Fruit fly (Drosophila melanogaster) whole organism, embryonic: ENCODE measurements around the gene CG13408.

ENCODE experiments used
- ATbp ChIP-seq: fragments of 200-800 bp; sonication (Bioruptor generic); optimal IDR thresholded peaks from 2 replicates; lab custom pipeline; 2017; ENCODE audit warnings: missing biosample characterization, mild to moderate bottlenecking, missing genetic modification characterization, missing genetic modification reagents
- Atf3 ChIP-seq: fragments of 200-800 bp; sonication (Bioruptor generic); optimal IDR thresholded peaks from 3 replicates; lab custom pipeline; 2016; ENCODE audit warnings: missing biosample characterization, missing genetic modification characterization
- Atf6 ChIP-seq: fragments of 200-800 bp; sonication (Bioruptor generic); IDR thresholded peaks from 2 replicates; pipeline ENCODE4 v1.3.6; 2022; ENCODE audit warnings: missing biosample characterization, missing genetic modification characterization
- BEAF-32 ChIP-seq: fragments of 200-800 bp; sonication (Bioruptor generic); optimal IDR thresholded peaks from 3 replicates; lab custom pipeline; 2017; ENCODE audit warnings: missing biosample characterization, missing genetic modification characterization, mild to moderate bottlenecking, moderate library complexity, missing genetic modification reagents
- CG10565 ChIP-seq: fragments of 200-800 bp; sonication (Bioruptor generic); optimal IDR thresholded peaks from 3 replicates; lab custom pipeline; 2016; ENCODE audit warnings: missing biosample characterization, mild to moderate bottlenecking, missing genetic modification characterization
- CG11093 ChIP-seq: fragments of 200-800 bp; sonication (Bioruptor generic); IDR thresholded peaks from 3 replicates; pipeline ENCODE4 v1.3.6; 2022; ENCODE audit warnings: missing biosample characterization, missing genetic modification characterization
- CG12236 ChIP-seq: fragments of 200-800 bp; sonication (Bioruptor generic); optimal IDR thresholded peaks from 2 replicates; lab custom pipeline; 2016; ENCODE audit warnings: missing biosample characterization, missing genetic modification characterization
- CG12769 ChIP-seq: fragments of 200-800 bp; sonication (Bioruptor generic); optimal IDR thresholded peaks from 2 replicates; lab custom pipeline; 2019; ENCODE audit warnings: missing biosample characterization, mild to moderate bottlenecking, missing genetic modification characterization, moderate library complexity
- CG14965 ChIP-seq: fragments of 200-800 bp; sonication (Bioruptor generic); optimal IDR thresholded peaks from 2 replicates; lab custom pipeline; 2016; ENCODE audit warnings: missing biosample characterization, missing genetic modification characterization, borderline replicate concordance
- CG1529 ChIP-seq: fragments of 200-800 bp; sonication (Bioruptor generic); optimal IDR thresholded peaks from 3 replicates; lab custom pipeline; 2018; ENCODE audit warnings: missing biosample characterization, missing genetic modification characterization
- CG15601 ChIP-seq: fragments of 200-800 bp; sonication (Bioruptor generic); optimal IDR thresholded peaks from 3 replicates; lab custom pipeline; 2019; ENCODE audit warnings: missing biosample characterization, mild to moderate bottlenecking, missing genetic modification characterization, moderate library complexity
- CG16813 ChIP-seq: fragments of 200-800 bp; sonication (Bioruptor generic); IDR thresholded peaks from 3 replicates; pipeline ENCODE4 v1.3.6; 2022; ENCODE audit warnings: missing biosample characterization, missing genetic modification characterization; ENCODE audit not compliant: partially characterized antibody
- CG17186 ChIP-seq: fragments of 200-800 bp; sonication (Bioruptor generic); optimal IDR thresholded peaks from 3 replicates; lab custom pipeline; 2017; ENCODE audit warnings: missing biosample characterization, missing genetic modification reagents, missing genetic modification characterization
- CG17361 ChIP-seq: fragments of 200-800 bp; sonication (Bioruptor generic); IDR thresholded peaks from 3 replicates; pipeline ENCODE4 v1.3.6; 2022; ENCODE audit warnings: missing biosample characterization, missing genetic modification characterization
- CG2202 ChIP-seq: fragments of 200-800 bp; sonication (Bioruptor generic); optimal IDR thresholded peaks from 2 replicates; lab custom pipeline; 2018; ENCODE audit warnings: missing biosample characterization, mild to moderate bottlenecking, missing genetic modification characterization
- CG30403 ChIP-seq: fragments of 200-800 bp; sonication (Bioruptor generic); optimal IDR thresholded peaks from 3 replicates; lab custom pipeline; 2016; ENCODE audit warnings: missing biosample characterization, missing genetic modification characterization
- CG30431 ChIP-seq: fragments of 200-800 bp; sonication (Bioruptor generic); optimal IDR thresholded peaks from 2 replicates; lab custom pipeline; 2017; ENCODE audit warnings: missing biosample characterization, missing genetic modification characterization
- CG32532 ChIP-seq: fragments of 200-800 bp; sonication (Bioruptor generic); IDR thresholded peaks from 2 replicates; pipeline ENCODE4 v1.3.6; 2022; ENCODE audit warnings: missing biosample characterization, missing genetic modification characterization
- CG7271 ChIP-seq: fragments of 200-800 bp; sonication (Bioruptor generic); optimal IDR thresholded peaks from 2 replicates; lab custom pipeline; 2018; ENCODE audit warnings: missing biosample characterization, mild to moderate bottlenecking, missing genetic modification characterization, moderate library complexity
- CG7928 ChIP-seq: fragments of 200-800 bp; sonication (Bioruptor generic); optimal IDR thresholded peaks from 2 replicates; lab custom pipeline; 2017; ENCODE audit warnings: missing biosample characterization, mild to moderate bottlenecking, missing genetic modification characterization
- CG9437 ChIP-seq: fragments of 200-800 bp; sonication (Bioruptor generic); optimal IDR thresholded peaks from 2 replicates; lab custom pipeline; 2018; ENCODE audit warnings: missing biosample characterization, mild to moderate bottlenecking, missing genetic modification characterization
- Camta ChIP-seq: fragments of 200-800 bp; sonication (Bioruptor generic); optimal IDR thresholded peaks from 2 replicates; lab custom pipeline; 2016; ENCODE audit warnings: missing biosample characterization, missing genetic modification characterization
- Chrac-16 ChIP-seq: fragments of 200-800 bp; sonication (Bioruptor generic); optimal IDR thresholded peaks from 3 replicates; lab custom pipeline; 2016; ENCODE audit warnings: missing biosample characterization, missing genetic modification characterization
- CkIIα-i1 ChIP-seq: fragments of 200-800 bp; sonication (Bioruptor generic); IDR thresholded peaks from 2 replicates; pipeline ENCODE4 v1.3.6; 2022; ENCODE audit warnings: missing biosample characterization, missing genetic modification characterization
- CoRest ChIP-seq: fragments of 200-800 bp; sonication (Bioruptor generic); optimal IDR thresholded peaks from 3 replicates; lab custom pipeline; 2018; ENCODE audit warnings: missing biosample characterization, mild to moderate bottlenecking, missing genetic modification characterization, moderate library complexity
- Hand ChIP-seq: fragments of 200-800 bp; sonication (Bioruptor generic); optimal IDR thresholded peaks from 2 replicates; lab custom pipeline; 2017; ENCODE audit warnings: mild to moderate bottlenecking, missing biosample characterization, missing genetic modification reagents, missing genetic modification characterization
- Hmx ChIP-seq: fragments of 200-800 bp; sonication (Bioruptor generic); optimal IDR thresholded peaks from 2 replicates; lab custom pipeline; 2016; ENCODE audit warnings: missing biosample characterization, missing genetic modification characterization
- Hr3 ChIP-seq: fragments of 200-800 bp; sonication (Bioruptor generic); optimal IDR thresholded peaks from 3 replicates; lab custom pipeline; 2016; ENCODE audit warnings: missing biosample characterization, missing genetic modification characterization
- MBD-R2 ChIP-seq: fragments of 200-800 bp; sonication (Bioruptor generic); IDR thresholded peaks from 2 replicates; pipeline ENCODE4 v1.3.6; 2022; ENCODE audit warnings: missing biosample characterization, missing genetic modification characterization
- Mad ChIP-seq: fragments of 200-800 bp; sonication (Bioruptor generic); optimal IDR thresholded peaks from 2 replicates; lab custom pipeline; 2016; ENCODE audit warnings: missing biosample characterization, missing genetic modification characterization
- Opbp ChIP-seq: fragments of 200-800 bp; sonication (Bioruptor generic); IDR thresholded peaks from 3 replicates; pipeline ENCODE4 v1.3.6; 2022; ENCODE audit warnings: missing biosample characterization, missing genetic modification characterization; ENCODE audit not compliant: partially characterized antibody
- Sin3A ChIP-seq: fragments of >200 bp; optimal IDR thresholded peaks from 2 replicates; lab custom pipeline; 2018
- ash1 ChIP-seq: fragments of 200-800 bp; sonication (Bioruptor generic); optimal IDR thresholded peaks from 2 replicates; lab custom pipeline; 2018; ENCODE audit warnings: missing biosample characterization, mild to moderate bottlenecking, missing genetic modification characterization
- cad ChIP-seq: fragments of >200 bp; optimal IDR thresholded peaks from 2 replicates; lab custom pipeline; 2017; ENCODE audit warnings: missing biosample characterization, missing genetic modification characterization
- chif ChIP-seq, 2 experiments: fragments of 200-800 bp; sonication (Bioruptor generic); optimal IDR thresholded peaks; 3 replicates each; lab custom pipeline; 2016; ENCODE audit warnings: missing biosample characterization in 2 of 2, missing genetic modification characterization in 2 of 2
- chm ChIP-seq: fragments of 200-800 bp; sonication (Bioruptor generic); IDR thresholded peaks from 2 replicates; pipeline ENCODE4 v1.3.6; 2022; ENCODE audit warnings: missing biosample characterization, missing genetic modification characterization
- eyg ChIP-seq: fragments of 200-800 bp; sonication (Bioruptor generic); optimal IDR thresholded peaks from 3 replicates; lab custom pipeline; 2016; ENCODE audit warnings: missing biosample characterization, missing genetic modification characterization
- grau ChIP-seq: fragments of 200-800 bp; optimal IDR thresholded peaks from 3 replicates; lab custom pipeline; 2019; ENCODE audit warnings: missing biosample characterization, mild to moderate bottlenecking, missing genetic modification characterization, moderate library complexity
- kay ChIP-seq: fragments of 200-800 bp; sonication (Bioruptor generic); optimal IDR thresholded peaks from 2 replicates; lab custom pipeline; 2016; ENCODE audit warnings: missing biosample characterization, missing genetic modification characterization
- nom ChIP-seq: fragments of 200-800 bp; sonication (Bioruptor generic); optimal IDR thresholded peaks from 2 replicates; lab custom pipeline; 2017; ENCODE audit warnings: missing biosample characterization, missing genetic modification characterization, mild to moderate bottlenecking, moderate library complexity, missing genetic modification reagents
- pnt ChIP-seq: fragments of 200-800 bp; sonication (Bioruptor generic); optimal IDR thresholded peaks from 3 replicates; lab custom pipeline; 2016; ENCODE audit warnings: missing biosample characterization, missing genetic modification characterization
- psq ChIP-seq: fragments of 200-800 bp; sonication (Bioruptor generic); optimal IDR thresholded peaks from 2 replicates; lab custom pipeline; 2017; ENCODE audit warnings: missing biosample characterization, missing genetic modification characterization
- sd ChIP-seq: fragments of 200-800 bp; sonication (Bioruptor generic); optimal IDR thresholded peaks from 3 replicates; lab custom pipeline; 2018; ENCODE audit warnings: missing biosample characterization, mild to moderate bottlenecking, missing genetic modification characterization, moderate library complexity
- sens-2 ChIP-seq: fragments of 200-800 bp; sonication (Bioruptor generic); IDR thresholded peaks from 2 replicates; pipeline ENCODE4 v1.3.6; 2022; ENCODE audit warnings: missing biosample characterization, missing genetic modification characterization
- shn ChIP-seq: fragments of 200-800 bp; sonication (Bioruptor generic); optimal IDR thresholded peaks from 3 replicates; lab custom pipeline; 2016; ENCODE audit warnings: missing biosample characterization, missing genetic modification characterization
- toy ChIP-seq: fragments of 200-800 bp; sonication (Bioruptor generic); IDR thresholded peaks from 2 replicates; pipeline ENCODE4 v1.3.6; 2022; ENCODE audit warnings: missing biosample characterization, missing genetic modification characterization
- trem ChIP-seq: fragments of 200-800 bp; optimal IDR thresholded peaks from 3 replicates; lab custom pipeline; 2019; ENCODE audit warnings: missing biosample characterization, mild to moderate bottlenecking, missing genetic modification characterization, moderate library complexity
- ttk ChIP-seq: fragments of 200-800 bp; sonication (Bioruptor generic); IDR thresholded peaks from 2 replicates; pipeline ENCODE4 v2.1.2; 2022; ENCODE audit warnings: missing biosample characterization, missing genetic modification characterization
- tup ChIP-seq: fragments of 200-800 bp; sonication (Bioruptor generic); optimal IDR thresholded peaks from 2 replicates; lab custom pipeline; 2016; ENCODE audit warnings: missing biosample characterization, mild to moderate bottlenecking, missing genetic modification characterization, moderate library complexity
- z ChIP-seq: fragments of 200-800 bp; sonication (Bioruptor generic); IDR thresholded peaks from 3 replicates; pipeline ENCODE4 v1.3.6; 2022; ENCODE audit warnings: missing biosample characterization, missing genetic modification characterization

Gene CG13408

DNA sequence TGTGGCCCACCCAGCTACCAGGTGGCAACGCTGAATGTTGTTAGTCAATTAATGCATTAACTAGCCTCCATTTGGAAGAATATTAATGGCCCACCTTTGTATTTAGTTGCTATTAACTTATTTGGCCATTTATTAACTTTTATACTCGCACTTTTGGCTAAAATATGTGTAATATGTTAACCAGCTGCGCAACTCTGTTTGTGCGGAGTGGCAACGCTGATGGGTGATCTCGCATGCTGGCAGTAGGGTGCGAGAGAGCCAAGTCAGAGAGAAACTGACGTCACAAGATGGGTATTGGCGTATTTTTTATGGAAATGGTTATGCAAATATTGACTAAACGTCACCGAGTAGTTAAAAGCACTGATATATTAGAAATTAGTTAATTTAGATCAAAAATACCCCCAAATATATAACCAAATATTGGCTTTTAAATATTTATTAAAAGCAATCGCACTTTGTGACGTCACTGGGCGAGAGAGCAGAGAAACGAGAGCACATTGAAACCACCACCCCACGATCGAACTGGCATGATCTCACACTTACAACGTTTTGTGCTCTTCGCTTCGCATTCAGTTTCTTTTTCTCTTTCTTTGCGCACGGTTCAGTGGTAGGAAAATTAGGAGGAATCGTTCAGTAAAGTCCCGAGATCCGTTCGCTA lies 38.4 kb upstream of the CG13408 start, which contains the start of gene how (continued):
- peak; percentile 41 for TF ChIP-seq kay (GFP tag; lab: Kevin White, UChicago)
- no peak for TF ChIP-seq ATbp (GFP tag; lab: Kevin White, UChicago)
- TF ChIP-seq shn (GFP tag; lab: Kevin White, UChicago), result peak; percentile 11
- peak; percentile 30 for TF ChIP-seq Hr3 (GFP tag; lab: Kevin White, UChicago)
- TF ChIP-seq sens-2 (GFP tag; lab: Robert Waterston, UW), result no peak
- TF ChIP-seq CkIIα-i1 (GFP tag; lab: Robert Waterston, UW), result no peak
- 0 out of 3 replicates have a peak, but pooled peaks have one; percentile 24 for TF ChIP-seq CG17361
- no peak for TF ChIP-seq Hmx (GFP tag; lab: Kevin White, UChicago)
- TF ChIP-seq trem (tag; lab: Kevin White, UChicago), result peak; percentile 60
- 0 out of 3 replicates have a peak, but pooled peaks have one; percentile 32 for TF ChIP-seq Opbp (GFP tag; lab: Robert Waterston, UW)
- TF ChIP-seq Camta (GFP tag; lab: Kevin White, UChicago), result peak; percentile 41
- no peak for TF ChIP-seq eyg
- TF ChIP-seq Hand (GFP tag; lab: Kevin White, UChicago), result peak; percentile 24
- TF ChIP-seq CoRest (tag; lab: Kevin White, UChicago), result peak; percentile 56
- no peak for TF ChIP-seq pnt (GFP tag; lab: Kevin White, UChicago)
- no peak for TF ChIP-seq CG7271 (tag; lab: Kevin White, UChicago)
- peak; percentile 8 for TF ChIP-seq Chrac-16 (GFP tag; lab: Kevin White, UChicago)
- TF ChIP-seq CG16813 (GFP tag; lab: Robert Waterston, UW), result peak; percentile 32; the same call in 1 of the 3 replicates
- peak; percentile 26 for TF ChIP-seq CG30403 (GFP tag; lab: Kevin White, UChicago)
- 0 out of 2 replicates have a peak, but pooled peaks have one; percentile 5 for TF ChIP-seq CG32532 (GFP tag; lab: Robert Waterston, UW)
- TF ChIP-seq CG30431 (GFP tag; lab: Kevin White, UChicago), result no peak
- peak; percentile 25 for TF ChIP-seq CG12769 (tag; lab: Kevin White, UChicago)
- TF ChIP-seq CG17186 (GFP tag; lab: Kevin White, UChicago), result peak; percentile 84
- peak; percentile 57 for TF ChIP-seq MBD-R2 (GFP tag; lab: Robert Waterston, UW)
- TF ChIP-seq CG1529 (GFP tag; lab: Kevin White, UChicago), result no peak
- TF ChIP-seq cad (GFP tag; lab: Kevin White, UChicago), result no peak
- peak in 1 of 2 experiments; percentile 45 for TF ChIP-seq chif (GFP tag; optimal IDR thresholded peaks at IDR 0.05; lab: Kevin White, UChicago)
- TF ChIP-seq ash1 (GFP tag; lab: Kevin White, UChicago), result no peak
- TF ChIP-seq z (GFP tag; lab: Robert Waterston, UW), result no peak; the same call in 2 of the 3 replicates
- no peak for TF ChIP-seq CG12236 (GFP tag; lab: Kevin White, UChicago)
- peak; percentile 23 for TF ChIP-seq Mad (GFP tag; lab: Kevin White, UChicago)
- peak; percentile 6 for TF ChIP-seq grau (tag; lab: Kevin White, UChicago)
- TF ChIP-seq CG7928, result no peak
- no peak for TF ChIP-seq ttk
- peak; percentile 14 for TF ChIP-seq Atf3
- peak; percentile 7 for TF ChIP-seq psq (GFP tag; lab: Kevin White, UChicago)
- TF ChIP-seq CG10565 (GFP tag; lab: Kevin White, UChicago), result no peak
- TF ChIP-seq CG2202 (tag; lab: Kevin White, UChicago), result no peak
- TF ChIP-seq BEAF-32 (GFP tag; lab: Kevin White, UChicago), result peak; percentile 40
- TF ChIP-seq CG15601 (tag; lab: Kevin White, UChicago), result no peak
- TF ChIP-seq CG9437, result peak; percentile 4
- peak; percentile 42 for TF ChIP-seq sd (tag; lab: Kevin White, UChicago)
- TF ChIP-seq toy, result no peak
- TF ChIP-seq chm, result peak; percentile 83
- TF ChIP-seq Sin3A (lab: Kevin White, UChicago), result peak; percentile 90
- TF ChIP-seq nom (GFP tag; lab: Kevin White, UChicago), result peak; percentile 36
- peak; percentile 2 for TF ChIP-seq tup (GFP tag; lab: Kevin White, UChicago)
- TF ChIP-seq CG14965 (GFP tag; lab: Kevin White, UChicago), result no peak
- TF ChIP-seq Atf6 (GFP tag; lab: Robert Waterston, UW), result no peak
- no peak for TF ChIP-seq CG11093 (GFP tag; lab: Robert Waterston, UW)
